Worm (Caenorhabditis elegans) whole organism, L1 larva: Measurements from ENCODE around the gene Y22D7AL.1.

ENCODE experiments used
- ama-1 ChIP-seq: fragments of 150-350 bp; optimal IDR thresholded peaks from 2 replicates; lab custom pipeline; 2014
- isw-1 ChIP-seq: fragments of 200-800 bp; sonication (Bioruptor generic); IDR thresholded peaks from 2 replicates; pipeline ENCODE4 v1.3.6; 2022; ENCODE audit warnings: missing genetic modification characterization, missing compliant biosample characterization
- lir-3 ChIP-seq: sonication (generic microtip); optimal IDR thresholded peaks from 2 replicates; lab custom pipeline; 2016; ENCODE audit warnings: mild to moderate bottlenecking, missing genetic modification characterization, moderate library complexity, missing compliant biosample characterization; ENCODE audit not compliant: poor library complexity
- nhr-237 ChIP-seq: fragments of 150-350 bp; optimal IDR thresholded peaks from 2 replicates; lab custom pipeline; 2014; ENCODE audit warnings: missing biosample characterization, missing genetic modification characterization
- nhr-28 ChIP-seq: fragments of 150-350 bp; optimal IDR thresholded peaks from 2 replicates; lab custom pipeline; 2014; ENCODE audit warnings: missing biosample characterization, missing genetic modification characterization
- nhr-90 ChIP-seq: sonication (generic microtip); optimal IDR thresholded peaks from 2 replicates; lab custom pipeline; 2016; ENCODE audit warnings: mild to moderate bottlenecking, missing genetic modification characterization, missing compliant biosample characterization; ENCODE audit not compliant: poor library complexity
- snpc-4 ChIP-seq: fragments of 150-350 bp; optimal IDR thresholded peaks from 2 replicates; lab custom pipeline; 2014; ENCODE audit warnings: missing biosample characterization, missing genetic modification characterization
- zag-1 ChIP-seq: fragments of 150-350 bp; optimal IDR thresholded peaks from 2 replicates; lab custom pipeline; 2014; ENCODE audit warnings: missing biosample characterization, missing genetic modification characterization
- ztf-4 ChIP-seq: fragments of 150-350 bp; optimal IDR thresholded peaks from 2 replicates; lab custom pipeline; 2014; ENCODE audit warnings: missing biosample characterization, missing genetic modification characterization

DNA sequence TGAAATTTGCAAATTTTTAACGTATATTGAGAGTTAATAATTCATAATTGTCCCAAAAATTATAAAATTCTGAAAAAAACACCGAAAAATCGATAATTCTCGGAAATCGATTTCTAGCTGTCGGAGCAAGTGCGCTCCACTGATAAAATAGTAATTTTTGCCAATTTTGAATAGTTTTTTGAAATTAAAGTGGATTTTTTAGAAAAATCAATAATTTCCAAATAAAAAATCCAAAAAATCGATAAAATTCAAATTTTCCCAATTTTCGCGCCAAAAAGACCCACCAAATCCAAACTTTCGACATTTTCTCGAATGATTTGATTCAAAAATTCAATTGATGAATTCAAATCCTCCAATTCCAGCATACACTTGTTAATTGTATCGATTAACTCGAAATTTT, 41.3 kb upstream of the Y22D7AL.1 start:
- no peak for TF ChIP-seq nhr-237
- TF ChIP-seq nhr-28 (tag; lab: Kevin White, UChicago) = no peak
- no peak for TF ChIP-seq isw-1
- no peak for TF ChIP-seq lir-3 (tag; lab: Kevin White, UChicago)
- no peak for TF ChIP-seq ama-1 (lab: Kevin White, UChicago)
- no peak for TF ChIP-seq snpc-4
- no peak for TF ChIP-seq nhr-90 (tag; lab: Kevin White, UChicago)
- TF ChIP-seq zag-1 (tag; lab: Kevin White, UChicago) = no peak
- no peak for TF ChIP-seq ztf-4 (tag; lab: Kevin White, UChicago)
